Worm (Caenorhabditis elegans) whole organism, young adult: ENCODE measurements around the gene F57B9.8.

Experiments used
- C06A6.2 ChIP-seq: fragments of 200-800 bp; sonication (Bioruptor generic); conservative IDR thresholded peaks from 2 replicates; pipeline ENCODE4 v1.3.6; 2022; ENCODE audit warnings: missing genetic modification characterization, missing compliant biosample characterization
- D2030.7 ChIP-seq: fragments of 200-800 bp; sonication (Bioruptor generic); IDR thresholded peaks from 2 replicates; pipeline ENCODE4 v1.3.6; 2022; ENCODE audit warnings: missing genetic modification reagents, missing genetic modification characterization, missing compliant biosample characterization
- F10E7.11 ChIP-seq: sonication (generic microtip); optimal IDR thresholded peaks from 2 replicates; lab custom pipeline; 2017; ENCODE audit warnings: mild to moderate bottlenecking, missing genetic modification characterization, moderate library complexity, missing compliant biosample characterization
- F33H1.4 ChIP-seq: fragments of 200-800 bp; sonication (Bioruptor generic); IDR thresholded peaks from 2 replicates; pipeline ENCODE4 v1.3.6; 2022; ENCODE audit warnings: missing genetic modification reagents, missing genetic modification characterization, missing compliant biosample characterization
- F37B4.10 ChIP-seq: fragments of 200-800 bp; sonication (Bioruptor generic); IDR thresholded peaks from 2 replicates; pipeline ENCODE4 v1.3.6; 2022; ENCODE audit warnings: missing genetic modification characterization, missing compliant biosample characterization
- F52B5.7 ChIP-seq: sonication (generic microtip); optimal IDR thresholded peaks from 2 replicates; lab custom pipeline; 2016; ENCODE audit warnings: mild to moderate bottlenecking, missing genetic modification characterization, missing compliant biosample characterization
- F55B11.4 ChIP-seq: sonication (generic microtip); optimal IDR thresholded peaks from 2 replicates; lab custom pipeline; 2016; ENCODE audit warnings: missing compliant biosample characterization, missing genetic modification characterization, borderline replicate concordance; ENCODE audit not compliant: insufficient read depth
- F57C9.4 ChIP-seq: sonication (generic microtip); optimal IDR thresholded peaks from 2 replicates; lab custom pipeline; 2017; ENCODE audit warnings: mild to moderate bottlenecking, missing genetic modification characterization, missing compliant biosample characterization
- T07F8.4 ChIP-seq: sonication (generic microtip); optimal IDR thresholded peaks from 2 replicates; lab custom pipeline; 2016; ENCODE audit warnings: mild to moderate bottlenecking, missing genetic modification characterization, moderate library complexity, missing compliant biosample characterization
- Y53F4B.3 ChIP-seq: fragments of 200-800 bp; sonication (Bioruptor generic); IDR thresholded peaks from 2 replicates; pipeline ENCODE4 v1.3.6; 2022; ENCODE audit warnings: missing genetic modification reagents, missing genetic modification characterization, missing compliant biosample characterization
- Y67H2A.10 ChIP-seq: fragments of 200-800 bp; sonication (Bioruptor generic); conservative IDR thresholded peaks from 2 replicates; pipeline ENCODE4 v1.3.6; 2022; ENCODE audit warnings: missing genetic modification reagents, missing genetic modification characterization, missing compliant biosample characterization
- Y79H2A.3 ChIP-seq: fragments of 200-800 bp; sonication (Bioruptor generic); conservative IDR thresholded peaks from 2 replicates; pipeline ENCODE4 v1.3.6; 2022; ENCODE audit warnings: missing genetic modification reagents, missing genetic modification characterization, missing compliant biosample characterization
- bed-2 ChIP-seq: fragments of 200-800 bp; sonication (Bioruptor generic); IDR thresholded peaks from 2 replicates; pipeline ENCODE4 v1.3.6; 2022; ENCODE audit warnings: missing genetic modification reagents, missing genetic modification characterization, missing compliant biosample characterization
- ceh-100 ChIP-seq: fragments of 200-800 bp; sonication (Bioruptor generic); IDR thresholded peaks from 2 replicates; pipeline ENCODE4 v1.3.6; 2022; ENCODE audit warnings: missing genetic modification reagents, missing genetic modification characterization, missing compliant biosample characterization
- ceh-40 ChIP-seq: fragments of 200-800 bp; sonication (Bioruptor generic); IDR thresholded peaks from 2 replicates; pipeline ENCODE4 v1.3.6; 2022; ENCODE audit warnings: missing genetic modification characterization, missing compliant biosample characterization
- ceh-91 ChIP-seq: fragments of 200-800 bp; sonication (Bioruptor generic); IDR thresholded peaks from 2 replicates; pipeline ENCODE4 v1.3.6; 2022; ENCODE audit warnings: missing genetic modification reagents, missing genetic modification characterization, missing compliant biosample characterization
- dox-1 ChIP-seq: fragments of 200-800 bp; sonication (Bioruptor generic); IDR thresholded peaks from 2 replicates; pipeline ENCODE4 v1.3.6; 2022; ENCODE audit warnings: missing genetic modification reagents, missing genetic modification characterization, missing compliant biosample characterization
- egl-44 ChIP-seq: fragments of 200-800 bp; sonication (Bioruptor generic); IDR thresholded peaks from 2 replicates; pipeline ENCODE4 v1.3.6; 2022; ENCODE audit warnings: missing genetic modification reagents, missing genetic modification characterization, missing compliant biosample characterization
- egrh-3 ChIP-seq: fragments of 200-800 bp; sonication (Bioruptor generic); IDR thresholded peaks from 2 replicates; pipeline ENCODE4 v1.3.6; 2022; ENCODE audit warnings: missing genetic modification reagents, missing genetic modification characterization, missing compliant biosample characterization
- hlh-12 ChIP-seq: sonication (generic microtip); optimal IDR thresholded peaks from 2 replicates; lab custom pipeline; 2016; ENCODE audit warnings: missing genetic modification characterization, missing compliant biosample characterization
- hlh-26 ChIP-seq: fragments of 200-800 bp; sonication (Bioruptor generic); conservative IDR thresholded peaks from 2 replicates; pipeline ENCODE4 v1.3.6; 2022; ENCODE audit warnings: missing genetic modification reagents, missing genetic modification characterization, missing compliant biosample characterization
- hmg-20 ChIP-seq: fragments of 200-800 bp; sonication (Bioruptor generic); IDR thresholded peaks from 2 replicates; pipeline ENCODE4 v1.3.6; 2022; ENCODE audit warnings: missing genetic modification reagents, missing genetic modification characterization, missing compliant biosample characterization
- hsf-1 ChIP-seq: fragments of 200-800 bp; sonication (Bioruptor generic); IDR thresholded peaks from 2 replicates; pipeline ENCODE4 v1.3.6; 2022; ENCODE audit warnings: missing genetic modification reagents, missing genetic modification characterization, missing compliant biosample characterization
- let-607 ChIP-seq, 2 experiments: fragments of 200-800 bp in 1 of 2; sonication (Bioruptor generic) in 1 of 2; sonication (generic microtip) in 1 of 2; optimal IDR thresholded peaks; 2 replicates each; lab custom pipeline; 2016 to 2018; ENCODE audit warnings: mild to moderate bottlenecking in 2 of 2, missing compliant biosample characterization in 2 of 2, missing genetic modification characterization in 2 of 2, moderate library complexity in 2 of 2, missing genotype in 1 of 2
- lsl-1 ChIP-seq: fragments of 200-800 bp; sonication (Bioruptor generic); optimal IDR thresholded peaks from 2 replicates; lab custom pipeline; 2018; ENCODE audit warnings: mild to moderate bottlenecking, missing genetic modification characterization, moderate library complexity, missing compliant biosample characterization
- lsy-27 ChIP-seq: sonication (generic microtip); optimal IDR thresholded peaks from 2 replicates; lab custom pipeline; 2017; ENCODE audit warnings: missing genetic modification characterization, mild to moderate bottlenecking, missing compliant biosample characterization, antibody characterized with exemption, missing genotype, borderline replicate concordance; ENCODE audit not compliant: insufficient read depth
- madf-3 ChIP-seq: fragments of 200-800 bp; sonication (Bioruptor generic); IDR thresholded peaks from 2 replicates; pipeline ENCODE4 v1.3.6; 2022; ENCODE audit warnings: missing genetic modification reagents, missing genetic modification characterization, missing compliant biosample characterization
- madf-6 ChIP-seq: fragments of 200-800 bp; sonication (Bioruptor generic); IDR thresholded peaks from 2 replicates; pipeline ENCODE4 v1.3.6; 2022; ENCODE audit warnings: missing genetic modification reagents, missing genetic modification characterization, missing compliant biosample characterization
- mcd-1 ChIP-seq: fragments of 200-800 bp; sonication (Bioruptor generic); IDR thresholded peaks from 2 replicates; pipeline ENCODE4 v1.3.6; 2022; ENCODE audit warnings: missing genetic modification reagents, missing genetic modification characterization, missing compliant biosample characterization
- nfyb-1 ChIP-seq: fragments of 200-800 bp; sonication (Bioruptor generic); IDR thresholded peaks from 2 replicates; pipeline ENCODE4 v1.3.6; 2022; ENCODE audit warnings: missing genetic modification reagents, missing genetic modification characterization, missing compliant biosample characterization
- nhr-27 ChIP-seq: fragments of 200-800 bp; sonication (Bioruptor generic); optimal IDR thresholded peaks from 2 replicates; lab custom pipeline; 2018; ENCODE audit warnings: mild to moderate bottlenecking, missing genetic modification characterization, moderate library complexity, missing compliant biosample characterization
- nhr-80 ChIP-seq: sonication (generic microtip); optimal IDR thresholded peaks from 2 replicates; lab custom pipeline; 2016; ENCODE audit warnings: missing genetic modification characterization, missing compliant biosample characterization
- nhr-90 ChIP-seq: sonication (generic microtip); optimal IDR thresholded peaks from 2 replicates; lab custom pipeline; 2016; ENCODE audit warnings: missing genotype, mild to moderate bottlenecking, missing genetic modification characterization, missing compliant biosample characterization
- rec-8 ChIP-seq, 2 experiments: sonication (generic microtip); optimal IDR thresholded peaks; 2 replicates each; lab custom pipeline; 2016; ENCODE audit warnings: mild to moderate bottlenecking in 2 of 2, missing genetic modification characterization in 2 of 2, missing genetic modification reagents in 2 of 2, missing genotype in 2 of 2, missing biosample characterization in 1 of 2, missing compliant biosample characterization in 1 of 2, moderate library complexity in 1 of 2
- sdz-38 ChIP-seq: sonication (generic microtip); optimal IDR thresholded peaks from 2 replicates; lab custom pipeline; 2016; ENCODE audit warnings: missing genotype, missing genetic modification characterization, missing compliant biosample characterization
- sptf-2 ChIP-seq: fragments of 200-800 bp; sonication (Bioruptor generic); optimal IDR thresholded peaks from 2 replicates; lab custom pipeline; 2018; ENCODE audit warnings: mild to moderate bottlenecking, missing genetic modification characterization, missing compliant biosample characterization
- tbx-9 ChIP-seq: sonication (generic microtip); optimal IDR thresholded peaks from 2 replicates; lab custom pipeline; 2016; ENCODE audit warnings: borderline replicate concordance, missing genetic modification characterization, inconsistent platforms, missing compliant biosample characterization
- tlf-1 ChIP-seq: fragments of 200-800 bp; sonication (Bioruptor generic); optimal IDR thresholded peaks from 2 replicates; lab custom pipeline; 2018; ENCODE audit warnings: mild to moderate bottlenecking, missing genetic modification characterization, missing compliant biosample characterization
- unc-130 ChIP-seq: sonication (generic microtip); optimal IDR thresholded peaks from 2 replicates; lab custom pipeline; 2016; ENCODE audit warnings: missing genetic modification reagents, missing genetic modification characterization, missing compliant biosample characterization
- ztf-6 ChIP-seq: fragments of 200-800 bp; sonication (Bioruptor generic); IDR thresholded peaks from 2 replicates; pipeline ENCODE4 v1.3.6; 2022; ENCODE audit warnings: missing genetic modification reagents, missing genetic modification characterization, missing compliant biosample characterization

F57B9.8 gene

ce11 chrIII:6935269-6936017, at the start of gene F57B9.8, which contains the start of gene coq-2:
F57B9.8 (minus strand) TSS chrIII:6935319.
coq-2 (plus strand) TSS chrIII:6935967.
- TF ChIP-seq C06A6.2 (GFP tag; lab: Robert Waterston, UW) (no peak), let-607 (tag; optimal IDR thresholded peaks at IDR 0.05; lab: Kevin White, UChicago) (no peak), hlh-26 (GFP tag; lab: Robert Waterston, UW) (no peak), tbx-9 (tag; lab: Kevin White, UChicago) (no peak), T07F8.4 (tag; lab: Kevin White, UChicago) (no peak), nhr-90 (tag; lab: Kevin White, UChicago) (no peak), lsy-27 (tag; lab: Kevin White, UChicago) (no peak), ztf-6 (no peak), rec-8 (tag; optimal IDR thresholded peaks at IDR 0.05; lab: Kevin White, UChicago) (no peak)
- TF ChIP-seq, all 124 proteins: peak for 0

ce11 chrIII:6981989-6982553, 47.0 kb upstream of the F57B9.8 start, which contains the start of gene F31E3.6:
F31E3.6 (plus strand) TSS chrIII:6982081.
- TF ChIP-seq nfyb-1 (GFP tag; lab: Robert Waterston, UW) = peak; percentile 37; the same call in 1 of the 2 replicates
- TF ChIP-seq dox-1 (GFP tag; lab: Robert Waterston, UW) = peak; percentile 59; the same call in 1 of the 2 replicates
- peak; percentile 51; the same call in 1 of the 2 replicates for TF ChIP-seq D2030.7 (GFP tag; lab: Robert Waterston, UW)
- peak; percentile 96 for TF ChIP-seq F33H1.4
- TF ChIP-seq mcd-1 = peak; percentile 68
- peak; percentile 35 for TF ChIP-seq lsl-1 (GFP tag; lab: Kevin White, UChicago)

DNA sequence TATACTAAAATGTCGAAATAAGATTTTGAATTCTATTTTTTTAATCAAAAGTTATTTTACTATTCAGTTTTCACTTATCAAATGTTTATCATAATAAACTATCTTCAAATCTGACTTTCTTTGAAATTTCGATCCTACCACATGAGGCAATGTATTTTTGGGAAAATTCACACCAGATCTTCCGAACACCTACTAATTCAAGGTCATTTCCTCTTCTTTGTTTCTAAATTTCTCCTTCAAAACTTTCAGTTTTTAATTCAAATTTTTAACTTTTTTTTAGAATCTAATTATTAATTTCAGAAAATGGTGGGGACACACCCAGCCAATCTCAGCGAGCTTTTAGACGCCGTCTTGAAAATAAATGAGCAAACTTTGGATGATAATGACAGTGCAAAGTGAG, 44.5 kb upstream of the F57B9.8 start, which contains the start of gene ceh-20:
ceh-20 (plus strand) TSS at position 301 of the 400 bp plus-strand sequence.
- TF ChIP-seq F52B5.7 (tag; lab: Kevin White, UChicago) (no peak), rec-8 (tag; optimal IDR thresholded peaks at IDR 0.05; lab: Kevin White, UChicago) (no peak), Y67H2A.10 (GFP tag; lab: Robert Waterston, UW) (no peak), egrh-3 (GFP tag; lab: Robert Waterston, UW) (no peak), nhr-27 (no peak), F57C9.4 (no peak)

DNA sequence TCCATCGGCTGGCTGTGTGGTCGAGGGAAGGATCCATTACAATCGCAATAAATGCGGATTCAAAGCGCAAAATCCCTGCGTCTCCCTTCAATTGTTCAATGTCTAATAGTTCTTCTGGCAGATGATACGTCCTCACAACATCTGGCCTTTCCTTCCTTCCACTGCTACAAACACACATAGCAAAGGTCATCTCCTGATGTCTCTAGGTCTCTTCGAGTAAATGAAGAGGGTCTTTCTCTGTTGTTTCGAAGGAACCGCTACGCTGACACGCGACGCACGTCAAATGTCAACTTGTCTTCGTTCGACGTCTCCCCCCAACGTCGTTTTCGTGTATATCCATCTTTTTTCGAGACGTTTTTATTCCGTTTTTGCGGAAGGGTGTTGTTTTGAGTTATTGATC, 43.8 kb upstream of the F57B9.8 start:
- TF ChIP-seq F55B11.4 (tag; lab: Kevin White, UChicago) (no peak), ztf-6 (no peak), F57C9.4 (no peak), bed-2 (GFP tag; lab: Robert Waterston, UW) (no peak), madf-3 (GFP tag; lab: Robert Waterston, UW) (peak; percentile 79; the same call in 1 of the 2 replicates), egl-44 (GFP tag; lab: Robert Waterston, UW) (no peak), Y53F4B.3 (GFP tag; lab: Robert Waterston, UW) (no peak), hlh-12 (tag; lab: Kevin White, UChicago) (no peak), hlh-26 (GFP tag; lab: Robert Waterston, UW) (no peak), F37B4.10 (GFP tag; lab: Robert Waterston, UW) (no peak), ceh-100 (GFP tag; lab: Robert Waterston, UW) (no peak), hsf-1 (GFP tag; lab: Robert Waterston, UW) (no peak), Y79H2A.3 (GFP tag; lab: Robert Waterston, UW) (no peak), F10E7.11 (no peak), tlf-1 (no peak), nhr-80 (tag; lab: Kevin White, UChicago) (no peak), ceh-91 (GFP tag; lab: Robert Waterston, UW) (no peak), sptf-2 (GFP tag; lab: Kevin White, UChicago) (no peak), ceh-40 (GFP tag; lab: Robert Waterston, UW) (no peak), nhr-27 (no peak), unc-130 (GFP tag; lab: Kevin White, UChicago) (no peak), sdz-38 (tag; lab: Kevin White, UChicago) (no peak), madf-6 (GFP tag; lab: Robert Waterston, UW) (no peak), hmg-20 (GFP tag; lab: Robert Waterston, UW) (no peak), lsl-1 (GFP tag; lab: Kevin White, UChicago) (no peak)
